Fruit fly (Drosophila melanogaster) whole organism, embryonic: ENCODE measurements around the gene CG6567.

Experiments used
- Adf1 ChIP-seq: fragments of 200-800 bp; sonication (Bioruptor generic); IDR thresholded peaks from 2 replicates; pipeline ENCODE4 v1.3.6; 2022; ENCODE audit warnings: missing biosample characterization, missing genetic modification characterization
- Awh ChIP-seq: fragments of 200-800 bp; sonication (Bioruptor generic); IDR thresholded peaks from 2 replicates; pipeline ENCODE4, ENCODE4 v1.3.6; 2022; ENCODE audit warnings: missing biosample characterization, missing genetic modification characterization
- B-H1 ChIP-seq: fragments of 200-800 bp; sonication (Bioruptor generic); IDR thresholded peaks from 3 replicates; pipeline ENCODE4 v1.3.6; 2022; ENCODE audit warnings: missing biosample characterization, missing genetic modification characterization
- Blimp-1 ChIP-seq: fragments of 200-800 bp; sonication (Bioruptor generic); optimal IDR thresholded peaks from 3 replicates; lab custom pipeline; 2018; ENCODE audit warnings: missing biosample characterization, missing genetic modification characterization, mild to moderate bottlenecking, moderate library complexity, missing genetic modification reagents
- CG10274 ChIP-seq: fragments of 200-800 bp; sonication (Bioruptor generic); optimal IDR thresholded peaks from 3 replicates; lab custom pipeline; 2017; ENCODE audit warnings: missing biosample characterization, mild to moderate bottlenecking, missing genetic modification characterization
- CG10565 ChIP-seq: fragments of 200-800 bp; sonication (Bioruptor generic); optimal IDR thresholded peaks from 3 replicates; lab custom pipeline; 2016; ENCODE audit warnings: missing biosample characterization, mild to moderate bottlenecking, missing genetic modification characterization
- CG11723 ChIP-seq: fragments of 200-800 bp; sonication (Bioruptor generic); optimal IDR thresholded peaks from 2 replicates; lab custom pipeline; 2017; ENCODE audit warnings: missing biosample characterization, mild to moderate bottlenecking, missing genetic modification characterization
- CG13287 ChIP-seq: fragments of 200-800 bp; sonication (Bioruptor generic); IDR thresholded peaks from 2 replicates; pipeline ENCODE4 v1.3.6; 2022; ENCODE audit warnings: missing biosample characterization, missing genetic modification characterization; ENCODE audit not compliant: partially characterized antibody
- CG16863 ChIP-seq: fragments of 200-800 bp; sonication (Bioruptor generic); optimal IDR thresholded peaks from 3 replicates; lab custom pipeline; 2016; ENCODE audit warnings: missing biosample characterization, missing genetic modification characterization
- CG17359 ChIP-seq: fragments of 200-800 bp; sonication (Bioruptor generic); optimal IDR thresholded peaks from 3 replicates; lab custom pipeline; 2018; ENCODE audit warnings: missing biosample characterization, mild to moderate bottlenecking, missing genetic modification characterization, moderate library complexity
- CG17912 ChIP-seq: fragments of 200-800 bp; sonication (Bioruptor generic); optimal IDR thresholded peaks from 2 replicates; lab custom pipeline; 2018; ENCODE audit warnings: missing biosample characterization, mild to moderate bottlenecking, missing genetic modification characterization
- CG18011 ChIP-seq: fragments of 200-800 bp; sonication (Bioruptor generic); optimal IDR thresholded peaks from 2 replicates; lab custom pipeline; 2017; ENCODE audit warnings: missing biosample characterization, missing genetic modification characterization, mild to moderate bottlenecking, moderate library complexity, missing genotype
- CG18599 ChIP-seq: fragments of 200-800 bp; sonication (Bioruptor generic); optimal IDR thresholded peaks from 3 replicates; lab custom pipeline; 2017; ENCODE audit warnings: missing biosample characterization, missing genetic modification characterization, mild to moderate bottlenecking, moderate library complexity, missing genetic modification reagents
- CG2875 ChIP-seq: fragments of 200-800 bp; sonication (Bioruptor generic); optimal IDR thresholded peaks from 2 replicates; lab custom pipeline; 2017; ENCODE audit warnings: missing biosample characterization, mild to moderate bottlenecking, missing genetic modification characterization, missing genetic modification reagents
- CG3281 ChIP-seq: fragments of 200-800 bp; sonication (Bioruptor generic); optimal IDR thresholded peaks from 3 replicates; lab custom pipeline; 2017; ENCODE audit warnings: missing biosample characterization, mild to moderate bottlenecking, missing genetic modification characterization
- CG3847 ChIP-seq: fragments of 200-800 bp; sonication (Bioruptor generic); IDR thresholded peaks from 2 replicates; pipeline ENCODE4 v1.3.6; 2022; ENCODE audit warnings: missing biosample characterization, missing genetic modification characterization
- CG42726 ChIP-seq: fragments of 200-800 bp; sonication (Bioruptor generic); IDR thresholded peaks from 2 replicates; pipeline ENCODE4 v1.3.6; 2022; ENCODE audit warnings: missing biosample characterization, missing genetic modification characterization; ENCODE audit not compliant: partially characterized antibody
- CG4328 ChIP-seq: fragments of 200-800 bp; sonication (Bioruptor generic); optimal IDR thresholded peaks from 3 replicates; lab custom pipeline; 2017; ENCODE audit warnings: missing biosample characterization, missing genetic modification reagents, missing genetic modification characterization
- CG4730 ChIP-seq: fragments of 200-800 bp; sonication (Bioruptor generic); IDR thresholded peaks from 2 replicates; pipeline ENCODE4 v1.3.6; 2022; ENCODE audit warnings: missing biosample characterization, missing genetic modification characterization
- CG8089 ChIP-seq: fragments of 200-800 bp; sonication (Bioruptor generic); optimal IDR thresholded peaks from 3 replicates; lab custom pipeline; 2016; ENCODE audit warnings: missing biosample characterization, missing genetic modification characterization
- CG8765 ChIP-seq: fragments of 200-800 bp; sonication (Bioruptor generic); IDR thresholded peaks from 2 replicates; pipeline ENCODE4 v1.3.6; 2022; ENCODE audit warnings: missing biosample characterization, missing genetic modification characterization
- CG9817 ChIP-seq: fragments of 200-800 bp; sonication (Bioruptor generic); optimal IDR thresholded peaks from 2 replicates; lab custom pipeline; 2018; ENCODE audit warnings: missing biosample characterization, mild to moderate bottlenecking, missing genetic modification characterization, moderate library complexity
- Chrac-16 ChIP-seq: fragments of 200-800 bp; sonication (Bioruptor generic); optimal IDR thresholded peaks from 3 replicates; lab custom pipeline; 2016; ENCODE audit warnings: missing biosample characterization, missing genetic modification characterization
- Dbx ChIP-seq: fragments of 200-800 bp; sonication (Bioruptor generic); IDR thresholded peaks from 3 replicates; pipeline ENCODE4 v1.3.6; 2022; ENCODE audit warnings: missing biosample characterization, missing genetic modification characterization
- Doc2 ChIP-seq: fragments of 200-800 bp; sonication (Bioruptor generic); IDR thresholded peaks from 2 replicates; pipeline ENCODE4 v1.3.6; 2022; ENCODE audit warnings: missing biosample characterization, missing genetic modification characterization
- Dref ChIP-seq: fragments of 200-800 bp; sonication (Bioruptor generic); IDR thresholded peaks from 2 replicates; pipeline ENCODE4 v1.3.6; 2022; ENCODE audit warnings: missing biosample characterization, missing genetic modification characterization
- Fer1 ChIP-seq: fragments of 200-800 bp; sonication (Bioruptor generic); optimal IDR thresholded peaks from 2 replicates; lab custom pipeline; 2017; ENCODE audit warnings: missing biosample characterization, mild to moderate bottlenecking, missing genetic modification characterization
- Gsc ChIP-seq: fragments of 200-800 bp; sonication (Bioruptor generic); IDR thresholded peaks from 2 replicates; pipeline ENCODE4 v1.3.6; 2022; ENCODE audit warnings: missing biosample characterization, missing genetic modification characterization
- Hr39 ChIP-seq: fragments of >200 bp; optimal IDR thresholded peaks from 2 replicates; lab custom pipeline; 2017
- MESR4 ChIP-seq: fragments of 200-800 bp; sonication (Bioruptor generic); optimal IDR thresholded peaks from 2 replicates; lab custom pipeline; 2018; ENCODE audit warnings: missing biosample characterization, mild to moderate bottlenecking, missing genetic modification characterization, moderate library complexity
- Neu2 ChIP-seq: fragments of 200-800 bp; sonication (Bioruptor generic); optimal IDR thresholded peaks from 3 replicates; lab custom pipeline; 2016; ENCODE audit warnings: missing biosample characterization, missing genetic modification characterization, borderline replicate concordance
- Optix ChIP-seq: fragments of 200-800 bp; sonication (Bioruptor generic); IDR thresholded peaks from 3 replicates; pipeline ENCODE4 v1.3.6; 2022; ENCODE audit warnings: missing biosample characterization, missing genetic modification characterization
- Sry-δ ChIP-seq: fragments of 200-800 bp; sonication (Bioruptor generic); optimal IDR thresholded peaks from 2 replicates; lab custom pipeline; 2016; ENCODE audit warnings: missing biosample characterization, missing genetic modification characterization
- Ssrp ChIP-seq: fragments of 200-800 bp; sonication (Bioruptor generic); optimal IDR thresholded peaks from 2 replicates; lab custom pipeline; 2018; ENCODE audit warnings: missing biosample characterization, mild to moderate bottlenecking, missing genetic modification characterization, moderate library complexity
- Taf1 ChIP-seq: fragments of 200-800 bp; sonication (Bioruptor generic); IDR thresholded peaks from 2 replicates; pipeline ENCODE4 v1.3.6; 2022; ENCODE audit warnings: missing biosample characterization, missing genetic modification characterization
- croc ChIP-seq: fragments of 200-800 bp; sonication (Bioruptor generic); conservative IDR thresholded peaks from 3 replicates; pipeline ENCODE4 v1.3.6; 2022; ENCODE audit warnings: missing biosample characterization, missing genetic modification characterization
- her ChIP-seq: fragments of 200-800 bp; sonication (Bioruptor generic); optimal IDR thresholded peaks from 2 replicates; lab custom pipeline; 2016; ENCODE audit warnings: missing biosample characterization, missing genetic modification characterization
- hth ChIP-seq: fragments of >200 bp; optimal IDR thresholded peaks from 2 replicates; lab custom pipeline; 2017; ENCODE audit warnings: inconsistent platforms
- jing ChIP-seq: fragments of 200-800 bp; sonication (Bioruptor generic); optimal IDR thresholded peaks from 2 replicates; lab custom pipeline; 2018; ENCODE audit warnings: missing biosample characterization, mild to moderate bottlenecking, missing genetic modification characterization
- maf-S ChIP-seq: fragments of 200-800 bp; sonication (Bioruptor generic); optimal IDR thresholded peaks from 2 replicates; lab custom pipeline; 2016; ENCODE audit warnings: missing biosample characterization, missing genetic modification characterization
- nerfin-1 ChIP-seq: fragments of 200-800 bp; sonication (Bioruptor generic); optimal IDR thresholded peaks from 3 replicates; lab custom pipeline; 2019; ENCODE audit warnings: missing biosample characterization, mild to moderate bottlenecking, missing genetic modification characterization, moderate library complexity
- p53 ChIP-seq: fragments of 200-800 bp; sonication (Bioruptor generic); optimal IDR thresholded peaks from 2 replicates; lab custom pipeline; 2016; ENCODE audit warnings: missing biosample characterization, missing genetic modification characterization
- ranshi ChIP-seq: fragments of 200-800 bp; sonication (Bioruptor generic); IDR thresholded peaks from 2 replicates; pipeline ENCODE4 v1.3.6; 2022; ENCODE audit warnings: missing biosample characterization, missing genetic modification characterization
- salm ChIP-seq: fragments of 200-800 bp; sonication (Bioruptor generic); optimal IDR thresholded peaks from 2 replicates; lab custom pipeline; 2018; ENCODE audit warnings: missing biosample characterization, mild to moderate bottlenecking, missing genetic modification characterization
- seq ChIP-seq: fragments of 200-800 bp; sonication (Bioruptor generic); IDR thresholded peaks from 2 replicates; pipeline ENCODE4 v1.3.6; 2022; ENCODE audit warnings: missing biosample characterization, missing genetic modification characterization
- shn ChIP-seq: fragments of 200-800 bp; sonication (Bioruptor generic); optimal IDR thresholded peaks from 3 replicates; lab custom pipeline; 2016; ENCODE audit warnings: missing biosample characterization, missing genetic modification characterization
- tap ChIP-seq: fragments of 200-800 bp; optimal IDR thresholded peaks from 3 replicates; lab custom pipeline; 2019; ENCODE audit warnings: missing biosample characterization, mild to moderate bottlenecking, missing genetic modification characterization, moderate library complexity
- tll ChIP-seq, 2 experiments: fragments of 200-800 bp in 1 of 2; fragments of >200 bp in 1 of 2; sonication (Bioruptor generic) in 1 of 2; optimal IDR thresholded peaks; 2 replicates each; lab custom pipeline; 2017 to 2019; ENCODE audit warnings: missing biosample characterization in 2 of 2, missing genetic modification characterization in 2 of 2, mild to moderate bottlenecking in 1 of 2, moderate library complexity in 1 of 2
- trem ChIP-seq: fragments of 200-800 bp; optimal IDR thresholded peaks from 3 replicates; lab custom pipeline; 2019; ENCODE audit warnings: missing biosample characterization, mild to moderate bottlenecking, missing genetic modification characterization, moderate library complexity
- ttk ChIP-seq: fragments of 200-800 bp; sonication (Bioruptor generic); IDR thresholded peaks from 2 replicates; pipeline ENCODE4 v2.1.2; 2022; ENCODE audit warnings: missing biosample characterization, missing genetic modification characterization
- unc-4 ChIP-seq: fragments of 200-800 bp; sonication (Bioruptor generic); IDR thresholded peaks from 2 replicates; pipeline ENCODE4 v1.3.6; 2022; ENCODE audit warnings: missing biosample characterization, missing genetic modification characterization; ENCODE audit not compliant: partially characterized antibody

The CG6567 gene

DNA sequence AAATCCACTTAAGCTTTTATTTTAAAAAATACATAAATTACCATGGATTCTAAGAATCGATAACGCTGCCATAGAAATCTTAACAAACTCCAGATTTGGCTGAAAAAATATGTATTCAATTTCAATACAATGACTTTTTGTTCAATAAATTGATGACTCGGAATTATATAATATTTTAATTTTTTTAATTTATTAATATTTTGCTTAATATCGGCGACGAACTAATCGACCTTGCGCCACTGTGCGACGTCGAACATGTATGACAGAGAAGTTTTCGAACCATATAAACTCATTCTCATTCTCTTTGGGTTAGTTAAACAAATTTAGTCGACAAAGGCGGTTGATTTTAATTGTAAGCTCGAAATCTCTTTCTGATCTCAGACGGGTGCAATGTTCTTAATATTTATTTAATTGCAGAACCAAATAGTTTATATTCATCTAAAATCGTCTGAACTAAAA is 4.7 kb downstream of the CG6567 start, which contains the start of gene CG42394 (continued):
- TF ChIP-seq CG3281 (GFP tag; lab: Kevin White, UChicago) (peak; percentile 98), CG2875 (peak; percentile 95), CG13287 (GFP tag; lab: Robert Waterston, UW) (peak; percentile 64; the same call in 1 of the 2 replicates), Awh (GFP tag; lab: Robert Waterston, UW) (peak; percentile 91), Hr39 (no peak), p53 (no peak), CG42726 (GFP tag; lab: Robert Waterston, UW) (peak; percentile 58; the same call in 1 of the 2 replicates), salm (peak; percentile 83), CG11723 (GFP tag; lab: Kevin White, UChicago) (peak; percentile 90), ranshi (GFP tag; lab: Robert Waterston, UW) (peak; percentile 96), hth (no peak), Neu2 (no peak), Chrac-16 (GFP tag; lab: Kevin White, UChicago) (peak; percentile 88), jing (GFP tag; lab: Kevin White, UChicago) (peak; percentile 73), CG4730 (peak; percentile 85), CG8765 (GFP tag; lab: Robert Waterston, UW) (peak; percentile 89), CG10565 (GFP tag; lab: Kevin White, UChicago) (peak; percentile 82), CG8089 (peak; percentile 51), ttk (GFP tag; lab: Robert Waterston, UW) (peak; percentile 88), CG16863 (GFP tag; lab: Kevin White, UChicago) (peak; percentile 62), Dbx (peak; percentile 95), B-H1 (peak; percentile 90), seq (GFP tag; lab: Robert Waterston, UW) (peak; percentile 93), Optix (GFP tag; lab: Robert Waterston, UW) (peak; percentile 83), CG9817 (tag; lab: Kevin White, UChicago) (peak; percentile 83), tll (GFP tag; optimal IDR thresholded peaks at IDR 0.05; lab: Kevin White, UChicago) (no peak), shn (GFP tag; lab: Kevin White, UChicago) (peak; percentile 46), Gsc (peak; percentile 21; the same call in 1 of the 2 replicates), unc-4 (GFP tag; lab: Robert Waterston, UW) (0 out of 2 replicates have a peak, but pooled peaks have one; percentile 18), Sry-δ (GFP tag; lab: Kevin White, UChicago) (peak; percentile 19), Fer1 (GFP tag; lab: Kevin White, UChicago) (peak; percentile 98), Ssrp (peak; percentile 96), CG18599 (peak; percentile 98), CG10274 (GFP tag; lab: Kevin White, UChicago) (peak; percentile 78), CG3847 (peak; percentile 87), Dref (GFP tag; lab: Robert Waterston, UW) (no peak), CG17359 (tag; lab: Kevin White, UChicago) (peak; percentile 96), CG18011 (GFP tag; lab: Kevin White, UChicago) (no peak), maf-S (GFP tag; lab: Kevin White, UChicago) (peak; percentile 37), tap (tag; lab: Kevin White, UChicago) (peak; percentile 90), croc (GFP tag; lab: Robert Waterston, UW) (peak; percentile 92), CG4328 (peak; percentile 86), nerfin-1 (tag; lab: Kevin White, UChicago) (peak; percentile 92), her (GFP tag; lab: Kevin White, UChicago) (no peak), Taf1 (GFP tag; lab: Robert Waterston, UW) (peak; percentile 84), Doc2 (GFP tag; lab: Robert Waterston, UW) (no peak), CG17912 (peak; percentile 80), MESR4 (GFP tag; lab: Kevin White, UChicago) (peak; percentile 25), trem (tag; lab: Kevin White, UChicago) (peak; percentile 95), Blimp-1 (peak; percentile 96), Adf1 (GFP tag; lab: Robert Waterston, UW) (peak; percentile 82)
